Worm (Caenorhabditis elegans) whole organism, L1 larva: Measurements from ENCODE around the gene str-60.

Experiments
- C04F5.9 ChIP-seq: sonication (generic microtip); optimal IDR thresholded peaks from 2 replicates; lab custom pipeline; 2016; ENCODE audit warnings: missing genetic modification characterization, missing compliant biosample characterization
- C16A3.4 ChIP-seq: fragments of 150-350 bp; optimal IDR thresholded peaks from 2 replicates; lab custom pipeline; 2014; ENCODE audit warnings: missing biosample characterization, missing genetic modification characterization
- C34B4.2 ChIP-seq: sonication (generic microtip); optimal IDR thresholded peaks from 2 replicates; lab custom pipeline; 2017; ENCODE audit warnings: mild to moderate bottlenecking, missing genetic modification characterization, missing compliant biosample characterization
- F16B12.6 ChIP-seq: fragments of 150-350 bp; optimal IDR thresholded peaks from 2 replicates; lab custom pipeline; 2014; ENCODE audit warnings: missing biosample characterization, missing genetic modification characterization
- aha-1 ChIP-seq: fragments of 150-350 bp; optimal IDR thresholded peaks from 2 replicates; lab custom pipeline; 2014; ENCODE audit warnings: missing biosample characterization, missing genetic modification characterization
- aly-2 ChIP-seq: fragments of 150-350 bp; optimal IDR thresholded peaks from 2 replicates; lab custom pipeline; 2014; ENCODE audit warnings: missing biosample characterization, missing genetic modification characterization
- ama-1 ChIP-seq: fragments of 150-350 bp; optimal IDR thresholded peaks from 2 replicates; lab custom pipeline; 2014
- ceh-63 ChIP-seq: fragments of 200-800 bp; sonication (Bioruptor generic); optimal IDR thresholded peaks from 2 replicates; lab custom pipeline; 2018; ENCODE audit warnings: mild to moderate bottlenecking, missing genetic modification characterization, missing compliant biosample characterization
- ceh-90 ChIP-seq: sonication (generic microtip); optimal IDR thresholded peaks from 2 replicates; lab custom pipeline; 2016; ENCODE audit warnings: missing genetic modification characterization, missing compliant biosample characterization
- ces-1 ChIP-seq: fragments of 150-350 bp; optimal IDR thresholded peaks from 2 replicates; lab custom pipeline; 2014; ENCODE audit warnings: missing biosample characterization, missing genetic modification reagents, missing genetic modification characterization
- dpl-1 ChIP-seq, 3 experiments: fragments of 150-350 bp in 2 of 3; sonication (generic microtip) in 1 of 3; optimal IDR thresholded peaks; 2 replicates each; lab custom pipeline; 2014 to 2017; ENCODE audit warnings: missing biosample characterization in 3 of 3, missing genetic modification characterization in 3 of 3, missing genetic modification reagents in 3 of 3
- dsc-1 ChIP-seq: sonication (generic microtip); optimal IDR thresholded peaks from 2 replicates; lab custom pipeline; 2016; ENCODE audit warnings: mild to moderate bottlenecking, missing genetic modification characterization, missing compliant biosample characterization
- egl-27 ChIP-seq, 2 experiments: fragments of 150-350 bp in 1 of 2; sonication (generic microtip); optimal IDR thresholded peaks; 3 replicates each; lab custom pipeline; 2017 to 2018; ENCODE audit warnings: missing biosample characterization in 2 of 2, missing genetic modification characterization in 2 of 2, missing genetic modification reagents in 2 of 2
- elt-2 ChIP-seq: sonication (generic microtip); optimal IDR thresholded peaks from 2 replicates; lab custom pipeline; 2016; ENCODE audit warnings: missing genetic modification characterization, mild to moderate bottlenecking, inconsistent platforms, missing compliant biosample characterization, missing genetic modification reagents
- elt-3 ChIP-seq, 6 experiments: fragments of 150-350 bp in 1 of 6; sonication (generic microtip); optimal IDR thresholded peaks; 2 replicates each; lab custom pipeline; 2017 to 2018; ENCODE audit warnings: missing biosample characterization in 6 of 6, missing genetic modification characterization in 6 of 6, inconsistent platforms in 1 of 6
- ets-5 ChIP-seq: fragments of 200-800 bp; sonication (Bioruptor generic); IDR thresholded peaks from 2 replicates; pipeline ENCODE4 v1.3.6; 2022; ENCODE audit warnings: missing genetic modification characterization, missing compliant biosample characterization
- fkh-10 ChIP-seq: sonication (generic microtip); optimal IDR thresholded peaks from 2 replicates; lab custom pipeline; 2017; ENCODE audit warnings: missing biosample characterization, missing genetic modification reagents, missing genetic modification characterization
- fkh-4 ChIP-seq: sonication (generic microtip); optimal IDR thresholded peaks from 2 replicates; lab custom pipeline; 2016; ENCODE audit warnings: missing compliant biosample characterization, missing genetic modification characterization, borderline replicate concordance
- fkh-8 ChIP-seq: sonication (generic microtip); optimal IDR thresholded peaks from 2 replicates; lab custom pipeline; 2016; ENCODE audit warnings: mild to moderate bottlenecking, missing genetic modification characterization, missing compliant biosample characterization
- grh-1 ChIP-seq: fragments of 200-800 bp; sonication (Bioruptor generic); IDR thresholded peaks from 2 replicates; pipeline ENCODE4 v1.3.6; 2022; ENCODE audit warnings: missing genetic modification reagents, missing genetic modification characterization, missing compliant biosample characterization
- hlh-17 ChIP-seq: fragments of 200-800 bp; sonication (Bioruptor generic); optimal IDR thresholded peaks from 2 replicates; lab custom pipeline; 2018; ENCODE audit warnings: missing genetic modification characterization, mild to moderate bottlenecking, missing compliant biosample characterization, moderate library complexity, borderline replicate concordance
- hlh-4 ChIP-seq: sonication (generic microtip); optimal IDR thresholded peaks from 2 replicates; lab custom pipeline; 2016; ENCODE audit warnings: mild to moderate bottlenecking, missing genetic modification characterization, missing compliant biosample characterization
- irx-1 ChIP-seq: sonication (generic microtip); optimal IDR thresholded peaks from 2 replicates; lab custom pipeline; 2016; ENCODE audit warnings: missing genetic modification characterization, missing compliant biosample characterization
- isw-1 ChIP-seq: fragments of 200-800 bp; sonication (Bioruptor generic); IDR thresholded peaks from 2 replicates; pipeline ENCODE4 v1.3.6; 2022; ENCODE audit warnings: missing genetic modification characterization, missing compliant biosample characterization
- jun-1 ChIP-seq: fragments of 150-350 bp; optimal IDR thresholded peaks from 2 replicates; lab custom pipeline; 2014; ENCODE audit warnings: missing biosample characterization, missing genetic modification reagents, missing genetic modification characterization
- lin-13 ChIP-seq: fragments of 150-350 bp; optimal IDR thresholded peaks from 2 replicates; lab custom pipeline; 2014; ENCODE audit warnings: missing biosample characterization, missing genetic modification reagents, missing genetic modification characterization
- lin-14 ChIP-seq: fragments of 200-800 bp; sonication (Bioruptor generic); optimal IDR thresholded peaks from 2 replicates; lab custom pipeline; 2018; ENCODE audit warnings: mild to moderate bottlenecking, missing genetic modification characterization, moderate library complexity, missing compliant biosample characterization
- lin-35 ChIP-seq, 2 experiments: fragments of 150-350 bp; optimal IDR thresholded peaks; 2 replicates each; lab custom pipeline; 2014; ENCODE audit warnings: missing biosample characterization in 2 of 2, missing genetic modification characterization in 2 of 2, missing genetic modification reagents in 2 of 2
- lsy-2 ChIP-seq, 2 experiments: fragments of 150-350 bp; optimal IDR thresholded peaks; 2 replicates each; lab custom pipeline; 2014; ENCODE audit warnings: missing biosample characterization in 2 of 2, missing genetic modification characterization in 2 of 2
- mab-9 ChIP-seq: fragments of 200-800 bp; sonication (Bioruptor generic); IDR thresholded peaks from 2 replicates; pipeline ENCODE4 v1.3.6; 2022; ENCODE audit warnings: missing genetic modification reagents, missing genetic modification characterization, missing compliant biosample characterization
- mef-2 ChIP-seq: fragments of 150-350 bp; optimal IDR thresholded peaks from 2 replicates; lab custom pipeline; 2014; ENCODE audit warnings: missing biosample characterization, missing genetic modification characterization
- mep-1 ChIP-seq: fragments of 150-350 bp; optimal IDR thresholded peaks from 2 replicates; lab custom pipeline; 2014; ENCODE audit warnings: missing biosample characterization, missing genetic modification characterization
- nhr-11 ChIP-seq: fragments of 150-350 bp; optimal IDR thresholded peaks from 2 replicates; lab custom pipeline; 2014; ENCODE audit warnings: missing biosample characterization, missing genetic modification characterization
- nhr-20 ChIP-seq: sonication (generic microtip); optimal IDR thresholded peaks from 2 replicates; lab custom pipeline; 2016; ENCODE audit warnings: mild to moderate bottlenecking, missing genetic modification characterization, missing compliant biosample characterization
- nhr-237 ChIP-seq: fragments of 150-350 bp; optimal IDR thresholded peaks from 2 replicates; lab custom pipeline; 2014; ENCODE audit warnings: missing biosample characterization, missing genetic modification characterization
- nhr-71 ChIP-seq: sonication (generic microtip); optimal IDR thresholded peaks from 2 replicates; lab custom pipeline; 2016; ENCODE audit warnings: mild to moderate bottlenecking, missing genetic modification characterization, moderate library complexity, missing compliant biosample characterization
- nhr-76 ChIP-seq: sonication (generic microtip); optimal IDR thresholded peaks from 2 replicates; lab custom pipeline; 2017; ENCODE audit warnings: missing biosample characterization, missing genetic modification characterization
- nhr-77 ChIP-seq: fragments of 150-350 bp; optimal IDR thresholded peaks from 2 replicates; lab custom pipeline; 2014; ENCODE audit warnings: missing biosample characterization, missing genetic modification characterization
- nhr-85 ChIP-seq: sonication (generic microtip); peaks from one replicate; lab custom pipeline; 2016; ENCODE audit warnings: missing genetic modification characterization, inconsistent platforms, missing compliant biosample characterization
- pag-3 ChIP-seq: sonication (generic microtip); optimal IDR thresholded peaks from 2 replicates; lab custom pipeline; 2017; ENCODE audit warnings: missing genetic modification characterization, mild to moderate bottlenecking, missing compliant biosample characterization, antibody characterized with exemption, borderline replicate concordance; ENCODE audit not compliant: insufficient read depth
- pqm-1 ChIP-seq: sonication (generic microtip); optimal IDR thresholded peaks from 3 replicates; lab custom pipeline; 2017; ENCODE audit warnings: missing biosample characterization, missing genetic modification characterization
- skn-1 ChIP-seq: fragments of 150-350 bp; optimal IDR thresholded peaks from 2 replicates; lab custom pipeline; 2014; ENCODE audit warnings: missing biosample characterization, missing genetic modification characterization
- snu-23 ChIP-seq: sonication (generic microtip); optimal IDR thresholded peaks from 2 replicates; lab custom pipeline; 2016; ENCODE audit warnings: missing genetic modification characterization, missing compliant biosample characterization
- sptf-1 ChIP-seq: fragments of 150-350 bp; optimal IDR thresholded peaks from 2 replicates; lab custom pipeline; 2014; ENCODE audit warnings: missing biosample characterization, missing genetic modification characterization
- sup-37 ChIP-seq: fragments of 200-800 bp; sonication (Bioruptor generic); optimal IDR thresholded peaks from 2 replicates; lab custom pipeline; 2018; ENCODE audit warnings: mild to moderate bottlenecking, missing genetic modification characterization, missing compliant biosample characterization
- tlp-1 ChIP-seq: fragments of 150-350 bp; optimal IDR thresholded peaks from 2 replicates; lab custom pipeline; 2014; ENCODE audit warnings: missing biosample characterization, missing genetic modification characterization
- unc-30 ChIP-seq: sonication (generic microtip); optimal IDR thresholded peaks from 2 replicates; lab custom pipeline; 2017; ENCODE audit warnings: missing biosample characterization, missing genetic modification characterization
- unc-62 ChIP-seq: fragments of 150-350 bp; optimal IDR thresholded peaks from 2 replicates; lab custom pipeline; 2014; ENCODE audit warnings: missing biosample characterization, missing genetic modification reagents, missing genetic modification characterization
- unc-86 ChIP-seq: sonication (generic microtip); optimal IDR thresholded peaks from 2 replicates; lab custom pipeline; 2016; ENCODE audit warnings: missing genetic modification characterization, missing compliant biosample characterization
- unc-98 ChIP-seq: fragments of 200-800 bp; sonication (Bioruptor generic); IDR thresholded peaks from 2 replicates; pipeline ENCODE4 v1.3.6; 2022; ENCODE audit warnings: missing genetic modification characterization, missing compliant biosample characterization
- vab-15 ChIP-seq: sonication (generic microtip); optimal IDR thresholded peaks from 2 replicates; lab custom pipeline; 2017; ENCODE audit warnings: missing genotype, mild to moderate bottlenecking, missing genetic modification characterization, missing compliant biosample characterization
- xbp-1 ChIP-seq: sonication (generic microtip); optimal IDR thresholded peaks from 2 replicates; lab custom pipeline; 2016; ENCODE audit warnings: missing genetic modification characterization, missing compliant biosample characterization
- ztf-11 ChIP-seq, 2 experiments: sonication (generic microtip); optimal IDR thresholded peaks; 2 replicates each; lab custom pipeline; 2016 to 2017; ENCODE audit warnings: missing genetic modification characterization in 2 of 2, missing biosample characterization in 1 of 2, missing compliant biosample characterization in 1 of 2
- ztf-4 ChIP-seq: fragments of 150-350 bp; optimal IDR thresholded peaks from 2 replicates; lab custom pipeline; 2014; ENCODE audit warnings: missing biosample characterization, missing genetic modification characterization

str-60 gene

DNA sequence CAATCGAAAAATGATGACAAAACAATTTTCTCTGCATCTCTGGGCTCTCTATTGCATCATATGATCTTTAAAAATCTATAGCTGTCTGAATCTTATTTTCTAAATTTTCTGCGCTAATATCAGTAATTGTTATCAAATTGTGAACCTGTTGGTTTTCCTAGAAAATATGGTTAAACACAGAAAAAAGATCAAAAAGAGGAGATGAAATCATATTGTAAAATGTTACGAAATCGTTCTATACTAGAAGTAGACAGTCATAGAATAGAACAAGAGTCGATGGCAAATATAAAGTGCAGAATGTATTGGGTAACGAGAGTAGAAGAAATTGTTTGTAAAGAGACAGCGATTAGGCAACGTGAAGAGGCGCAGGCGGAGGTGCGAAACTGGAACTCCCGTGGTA lies 17.1 kb upstream of the str-60 start (continued):
- TF ChIP-seq unc-86 (tag; lab: Kevin White, UChicago) (no peak), lin-14 (peak; percentile 73), unc-98 (GFP tag; lab: Robert Waterston, UW) (no peak), elt-3 (tag; optimal IDR thresholded peaks at IDR 0.05; lab: Kevin White, UChicago) (peak in 2 of 6 experiments; percentile 59 to 83), tlp-1 (tag; lab: Kevin White, UChicago) (no peak), ztf-11 (tag; optimal IDR thresholded peaks at IDR 0.05; lab: Kevin White, UChicago) (no peak), snu-23 (peak; percentile 37), hlh-17 (GFP tag; lab: Kevin White, UChicago) (no peak), irx-1 (peak; percentile 34), lin-13 (GFP tag; lab: Kevin White, UChicago) (no peak), ceh-90 (no peak), nhr-77 (tag; lab: Kevin White, UChicago) (peak; percentile 11), dpl-1 (GFP tag; optimal IDR thresholded peaks at IDR 0.05; lab: Kevin White, UChicago) (peak; percentile 3 to 20 (median 9)), pqm-1 (tag; lab: Kevin White, UChicago) (no peak), sup-37 (GFP tag; lab: Kevin White, UChicago) (no peak), nhr-237 (tag; lab: Kevin White, UChicago) (peak; percentile 71), egl-27 (tag; optimal IDR thresholded peaks at IDR 0.05; lab: Kevin White, UChicago) (peak in 1 of 2 experiments; percentile 20), fkh-10 (GFP tag; lab: Kevin White, UChicago) (no peak), lsy-2 (tag; optimal IDR thresholded peaks at IDR 0.05; lab: Kevin White, UChicago) (peak; percentile 15 to 81), skn-1 (tag; lab: Kevin White, UChicago) (peak; percentile 100), C04F5.9 (tag; lab: Kevin White, UChicago) (no peak), lin-35 (GFP tag; optimal IDR thresholded peaks at IDR 0.05; lab: Kevin White, UChicago) (peak in 1 of 2 experiments; percentile 30), mep-1 (tag; lab: Kevin White, UChicago) (peak; percentile 46), grh-1 (GFP tag; lab: Robert Waterston, UW) (no peak), ces-1 (GFP tag; lab: Kevin White, UChicago) (no peak), elt-2 (peak; percentile 58), hlh-4 (tag; lab: Kevin White, UChicago) (no peak), ama-1 (lab: Kevin White, UChicago) (no peak), nhr-85 (tag; lab: Kevin White, UChicago) (peak; percentile 87), pag-3 (tag; lab: Kevin White, UChicago) (no peak), sptf-1 (tag; lab: Kevin White, UChicago) (no peak), nhr-76 (tag; lab: Kevin White, UChicago) (no peak), nhr-11 (tag; lab: Kevin White, UChicago) (peak; percentile 53), ztf-4 (tag; lab: Kevin White, UChicago) (no peak), vab-15 (tag; lab: Kevin White, UChicago) (no peak), jun-1 (tag; lab: Kevin White, UChicago) (no peak), ceh-63 (GFP tag; lab: Kevin White, UChicago) (no peak), isw-1 (no peak), xbp-1 (no peak), F16B12.6 (no peak), dsc-1 (no peak), fkh-4 (tag; lab: Kevin White, UChicago) (no peak), unc-30 (tag; lab: Kevin White, UChicago) (no peak), aly-2 (tag; lab: Kevin White, UChicago) (no peak), mef-2 (tag; lab: Kevin White, UChicago) (peak; percentile 20), aha-1 (tag; lab: Kevin White, UChicago) (no peak), mab-9 (GFP tag; lab: Robert Waterston, UW) (no peak), nhr-71 (tag; lab: Kevin White, UChicago) (peak; percentile 66), ets-5 (GFP tag; lab: Robert Waterston, UW) (no peak), C34B4.2 (no peak), unc-62 (GFP tag; lab: Kevin White, UChicago) (no peak), nhr-20 (tag; lab: Kevin White, UChicago) (peak; percentile 70), C16A3.4 (tag; lab: Kevin White, UChicago) (peak; percentile 54), fkh-8 (tag; lab: Kevin White, UChicago) (no peak)
